Worm (Caenorhabditis elegans) whole organism, young adult: ENCODE data around the gene str-27.

ENCODE experiments used
- C06A6.2 ChIP-seq: fragments of 200-800 bp; sonication (Bioruptor generic); conservative IDR thresholded peaks from 2 replicates; pipeline ENCODE4 v1.3.6; 2022; ENCODE audit warnings: missing genetic modification characterization, missing compliant biosample characterization
- T07F8.4 ChIP-seq: sonication (generic microtip); optimal IDR thresholded peaks from 2 replicates; lab custom pipeline; 2016; ENCODE audit warnings: mild to moderate bottlenecking, missing genetic modification characterization, moderate library complexity, missing compliant biosample characterization
- T26A5.8 ChIP-seq: sonication (generic microtip); optimal IDR thresholded peaks from 2 replicates; lab custom pipeline; 2016; ENCODE audit warnings: missing genetic modification characterization, missing compliant biosample characterization
- ZK185.1 ChIP-seq: sonication (generic microtip); optimal IDR thresholded peaks from 2 replicates; lab custom pipeline; 2016; ENCODE audit warnings: mild to moderate bottlenecking, missing genetic modification characterization, missing compliant biosample characterization; ENCODE audit not compliant: poor library complexity, severe bottlenecking
- ama-1 ChIP-seq, 3 experiments: fragments of 150-350 bp in 1 of 3; sonication (generic microtip) in 2 of 3; optimal IDR thresholded peaks; 2 replicates each; lab custom pipeline; 2014 to 2018; ENCODE audit warnings: missing biosample characterization in 2 of 3, missing genetic modification characterization in 2 of 3, missing genetic modification reagents in 2 of 3
- bed-2 ChIP-seq: fragments of 200-800 bp; sonication (Bioruptor generic); IDR thresholded peaks from 2 replicates; pipeline ENCODE4 v1.3.6; 2022; ENCODE audit warnings: missing genetic modification reagents, missing genetic modification characterization, missing compliant biosample characterization
- ceh-100 ChIP-seq: fragments of 200-800 bp; sonication (Bioruptor generic); IDR thresholded peaks from 2 replicates; pipeline ENCODE4 v1.3.6; 2022; ENCODE audit warnings: missing genetic modification reagents, missing genetic modification characterization, missing compliant biosample characterization
- ets-4 ChIP-seq: fragments of 200-800 bp; sonication (Bioruptor generic); optimal IDR thresholded peaks from 2 replicates; lab custom pipeline; 2018; ENCODE audit warnings: mild to moderate bottlenecking, missing genetic modification characterization, missing compliant biosample characterization
- hmg-1.2 ChIP-seq: fragments of 200-800 bp; sonication (Bioruptor generic); IDR thresholded peaks from 2 replicates; pipeline ENCODE4 v1.3.6; 2022; ENCODE audit warnings: missing genetic modification reagents, missing genetic modification characterization, missing compliant biosample characterization
- lin-35 ChIP-seq, 3 experiments: fragments of 150-350 bp in 2 of 3; sonication (generic microtip) in 1 of 3; optimal IDR thresholded peaks; 2 replicates each; lab custom pipeline; 2014 to 2018; ENCODE audit warnings: missing biosample characterization in 3 of 3, missing genetic modification characterization in 3 of 3, missing genetic modification reagents in 3 of 3
- mes-4 ChIP-seq: sonication (generic microtip); optimal IDR thresholded peaks from 2 replicates; lab custom pipeline; 2016; ENCODE audit warnings: missing genotype, missing genetic modification characterization, missing compliant biosample characterization
- pbrm-1 ChIP-seq: fragments of 200-800 bp; sonication (Bioruptor generic); IDR thresholded peaks from 2 replicates; pipeline ENCODE4 v1.3.6; 2022; ENCODE audit warnings: missing genetic modification reagents, missing genetic modification characterization, missing compliant biosample characterization
- unc-62 ChIP-seq: fragments of 150-350 bp; optimal IDR thresholded peaks from 2 replicates; lab custom pipeline; 2014; ENCODE audit warnings: missing biosample characterization, missing genetic modification reagents, missing genetic modification characterization

ce11 chrV:15750130-15750529, 14.5 kb upstream of the str-27 start, which contains the start of gene str-6:
- TF ChIP-seq hmg-1.2 (GFP tag; lab: Robert Waterston, UW) (no peak), mes-4 (no peak), T26A5.8 (no peak), ama-1 (optimal IDR thresholded peaks at IDR 0.05; lab: Kevin White, UChicago) (no peak), ama-1 (GFP tag; optimal IDR thresholded peaks at IDR 0.05; lab: Kevin White, UChicago) (no peak), ceh-100 (no peak), T07F8.4 (tag; lab: Kevin White, UChicago) (no peak), ZK185.1 (tag; lab: Kevin White, UChicago) (no peak), unc-62 (GFP tag; lab: Kevin White, UChicago) (no peak), lin-35 (GFP tag; optimal IDR thresholded peaks at IDR 0.05; lab: Kevin White, UChicago) (no peak), bed-2 (no peak), ets-4 (GFP tag; lab: Kevin White, UChicago) (no peak), pbrm-1 (no peak), C06A6.2 (GFP tag; lab: Robert Waterston, UW) (no peak)
